Worm (Caenorhabditis elegans): ENCODE measurements around the gene F19B10.13.

DNA sequence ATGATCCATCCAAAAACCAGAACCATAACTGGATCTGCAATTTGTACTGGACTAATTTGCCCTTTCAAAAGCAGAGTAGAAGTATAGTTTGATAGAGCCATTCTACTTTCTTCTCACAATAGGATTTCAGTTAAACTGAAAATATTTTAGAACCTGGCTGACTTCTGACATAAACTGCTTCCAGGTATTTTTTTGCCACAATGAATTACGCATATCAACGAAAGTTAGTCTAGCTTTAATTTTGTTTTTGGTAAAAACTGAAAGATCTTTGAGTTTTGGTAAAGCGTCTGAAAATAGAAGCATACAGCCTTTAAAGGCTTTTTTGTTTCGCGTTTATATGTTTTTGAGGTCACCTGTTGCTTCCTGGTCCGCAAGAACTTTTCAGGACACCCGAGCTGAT is 28.6 kb downstream of the F19B10.13 start, which contains the start of gene srx-101:
- TF ChIP-seq dao-5 (tag; optimal IDR thresholded peaks at IDR 0.05) (no peak), W03F9.2 (tag; optimal IDR thresholded peaks at IDR 0.05) (no peak), him-1 (tag; optimal IDR thresholded peaks at IDR 0.05) (no peak)

Measured in whole organism, L4/young adult.